Fruit fly (Drosophila melanogaster): ENCODE results near the gene JMJD6.
A peak's percentile ranks its signal among the peaks of the same experiment; 100 is the strongest.

JMJD6 gene

dm6 chr3R:22390109-22390508, 27.9 kb upstream of the JMJD6 start:
- TF ChIP-seq Asciz (GFP tag; optimal IDR thresholded peaks at IDR 0.05) (no peak), CG42726 (GFP tag; IDR thresholded peaks at IDR 0.05; ENCODE audit: partially characterized antibody) (no peak), trh (GFP tag; optimal IDR thresholded peaks at IDR 0.05) (no peak), nau (GFP tag; optimal IDR thresholded peaks at IDR 0.05) (no peak), CG16813 (GFP tag; IDR thresholded peaks at IDR 0.05; ENCODE audit: partially characterized antibody) (no peak), CG13894 (tag; optimal IDR thresholded peaks at IDR 0.05) (peak; percentile 92), CG11560 (tag; IDR thresholded peaks at IDR 0.05) (no peak), HLH3B (GFP tag; IDR thresholded peaks at IDR 0.05) (no peak), pho (GFP tag; optimal IDR thresholded peaks at IDR 0.05) (no peak), luna (GFP tag; optimal IDR thresholded peaks at IDR 0.05) (no peak), Doc3 (GFP tag; IDR thresholded peaks at IDR 0.05; ENCODE audit: partially characterized antibody) (no peak), trem (tag; optimal IDR thresholded peaks at IDR 0.05) (no peak), Awh (GFP tag; IDR thresholded peaks at IDR 0.05) (no peak), Elba2 (GFP tag; optimal IDR thresholded peaks at IDR 0.05) (no peak), HmgZ (tag; optimal IDR thresholded peaks at IDR 0.05) (no peak), unpg (GFP tag; optimal IDR thresholded peaks at IDR 0.05) (no peak), Lpt (GFP tag; optimal IDR thresholded peaks at IDR 0.05) (no peak), Deaf1 (tag; optimal IDR thresholded peaks at IDR 0.05) (peak; percentile 37), Opbp (GFP tag; IDR thresholded peaks at IDR 0.05; ENCODE audit: partially characterized antibody) (no peak), CG9876 (GFP tag; optimal IDR thresholded peaks at IDR 0.05) (no peak), CG4282 (GFP tag; optimal IDR thresholded peaks at IDR 0.05) (no peak), H2.0 (GFP tag; IDR thresholded peaks at IDR 0.05) (no peak), bab2 (GFP tag; optimal IDR thresholded peaks at IDR 0.05) (no peak), sob (GFP tag; IDR thresholded peaks at IDR 0.05) (no peak), CG4820 (GFP tag; optimal IDR thresholded peaks at IDR 0.05) (no peak), CG34224 (GFP tag; IDR thresholded peaks at IDR 0.05; ENCODE audit: partially characterized antibody) (peak; percentile 37; the same call in 1 of the 3 replicates), CG8478 (optimal IDR thresholded peaks at IDR 0.05) (no peak), run (tag; optimal IDR thresholded peaks at IDR 0.05) (no peak), CG15479 (GFP tag; optimal IDR thresholded peaks at IDR 0.05) (peak; percentile 33), CG10543 (GFP tag; optimal IDR thresholded peaks at IDR 0.05) (peak; percentile 3), CG15601 (tag; optimal IDR thresholded peaks at IDR 0.05) (no peak), psq (GFP tag; optimal IDR thresholded peaks at IDR 0.05) (no peak), Six4 (GFP tag; optimal IDR thresholded peaks at IDR 0.05) (no peak), CG11093 (GFP tag; IDR thresholded peaks at IDR 0.05) (no peak), CG11696 (GFP tag; IDR thresholded peaks at IDR 0.05) (no peak), Eip74EF (GFP tag; optimal IDR thresholded peaks at IDR 0.05) (no peak), h (optimal IDR thresholded peaks at IDR 0.05) (no peak), dpn (GFP tag; optimal IDR thresholded peaks at IDR 0.05) (no peak), CG9932 (GFP tag; IDR thresholded peaks at IDR 0.05) (no peak), CG12659 (GFP tag; optimal IDR thresholded peaks at IDR 0.05) (no peak), CG31365 (tag; optimal IDR thresholded peaks at IDR 0.05) (no peak)

dm6 chr3R:22389614-22390013, 27.4 kb upstream of the JMJD6 start, which contains the start of the genes CAH8 and CG7059:
Gene CAH8, minus strand, starts transcription at chr3R:22389714.
Gene CG7059, plus strand, starts transcription at chr3R:22389780.
- no peak for TF ChIP-seq CG18764 (GFP tag; optimal IDR thresholded peaks at IDR 0.05)
- no peak for TF ChIP-seq CG34224 (GFP tag; IDR thresholded peaks at IDR 0.05; ENCODE audit: partially characterized antibody)
- TF ChIP-seq CG43689 (GFP tag; IDR thresholded peaks at IDR 0.05), result no peak
- TF ChIP-seq PHDP (tag; optimal IDR thresholded peaks at IDR 0.05), result no peak
- TF ChIP-seq sd (tag; optimal IDR thresholded peaks at IDR 0.05), result no peak
- TF ChIP-seq chm (GFP tag; IDR thresholded peaks at IDR 0.05), result no peak
- TF ChIP-seq dm (GFP tag; optimal IDR thresholded peaks at IDR 0.05), result no peak
- TF ChIP-seq Fer3 (tag; optimal IDR thresholded peaks at IDR 0.05), result no peak
- no peak for TF ChIP-seq fd102C (GFP tag; optimal IDR thresholded peaks at IDR 0.05)
- peak in 1 of 2 experiments; percentile 2 for TF ChIP-seq insv (GFP tag; optimal IDR thresholded peaks at IDR 0.05)
- TF ChIP-seq CG1603 (tag; optimal IDR thresholded peaks at IDR 0.05), result no peak
- TF ChIP-seq usp (GFP tag; optimal IDR thresholded peaks at IDR 0.05), result no peak
- no peak for TF ChIP-seq CG18599 (GFP tag; optimal IDR thresholded peaks at IDR 0.05)
- no peak for TF ChIP-seq eve (GFP tag; optimal IDR thresholded peaks at IDR 0.05)
- no peak for TF ChIP-seq ftz-f1 (GFP tag; optimal IDR thresholded peaks at IDR 0.05)

Data from whole organism, embryonic.